Worm (Caenorhabditis elegans) whole organism, midembryonic: ENCODE data around the gene F28F9.3.

Source experiments
- T22C8.4 ChIP-seq: fragments of 200-800 bp; sonication (Bioruptor generic); IDR thresholded peaks from 2 replicates; pipeline ENCODE4 v1.3.6; 2022; ENCODE audit warnings: missing genetic modification characterization, missing compliant biosample characterization
- cog-1 ChIP-seq: sonication (generic microtip); optimal IDR thresholded peaks from 2 replicates; lab custom pipeline; 2016; ENCODE audit warnings: missing genetic modification characterization, missing compliant biosample characterization
- flt-1 ChIP-seq: fragments of 200-800 bp; sonication (Bioruptor generic); IDR thresholded peaks from 2 replicates; pipeline ENCODE4 v1.3.6; 2022; ENCODE audit warnings: missing genetic modification characterization, missing compliant biosample characterization
- klf-2 ChIP-seq: fragments of 200-800 bp; sonication (Bioruptor generic); conservative IDR thresholded peaks from 2 replicates; pipeline ENCODE4 v1.3.6; 2022; ENCODE audit warnings: missing genetic modification reagents, missing genetic modification characterization, missing compliant biosample characterization
- med-1 ChIP-seq: sonication (generic microtip); optimal IDR thresholded peaks from 2 replicates; lab custom pipeline; 2017; ENCODE audit warnings: missing genetic modification characterization, mild to moderate bottlenecking, missing compliant biosample characterization, antibody characterized with exemption, missing genetic modification reagents; ENCODE audit not compliant: insufficient read depth
- ref-1 ChIP-seq: fragments of 200-800 bp; sonication (Bioruptor generic); conservative IDR thresholded peaks from 2 replicates; pipeline ENCODE4 v1.3.6; 2022; ENCODE audit warnings: missing genetic modification reagents, missing genetic modification characterization, missing compliant biosample characterization
- tab-1 ChIP-seq: fragments of 200-800 bp; sonication (Bioruptor generic); IDR thresholded peaks from 2 replicates; pipeline ENCODE4 v1.3.6; 2022; ENCODE audit warnings: missing genetic modification characterization, missing compliant biosample characterization
- ztf-23 ChIP-seq: fragments of 200-800 bp; sonication (Bioruptor generic); IDR thresholded peaks from 2 replicates; pipeline ENCODE4 v1.3.6; 2022; ENCODE audit warnings: missing genetic modification reagents, missing genetic modification characterization, missing compliant biosample characterization
- ztf-29 ChIP-seq: fragments of 200-800 bp; sonication (Bioruptor generic); IDR thresholded peaks from 2 replicates; pipeline ENCODE4 v1.3.6; 2022; ENCODE audit warnings: missing genetic modification reagents, missing genetic modification characterization, missing compliant biosample characterization

Gene F28F9.3

ce11 chrIV:3878283-3878938 lies 51.7 kb downstream of the F28F9.3 start, which contains the start of gene F37C4.6:
Gene F37C4.6 (minus strand): TSS chrIV:3878333.
- no peak for TF ChIP-seq med-1 (GFP tag; lab: Kevin White, UChicago)
- TF ChIP-seq flt-1 (GFP tag; lab: Robert Waterston, UW) = no peak
- no peak for TF ChIP-seq T22C8.4 (GFP tag; lab: Robert Waterston, UW)
- no peak for TF ChIP-seq ztf-29 (GFP tag; lab: Robert Waterston, UW)
- TF ChIP-seq klf-2 = no peak
- no peak for TF ChIP-seq cog-1 (tag; lab: Kevin White, UChicago)
- no peak for TF ChIP-seq ztf-23 (GFP tag; lab: Robert Waterston, UW)
- TF ChIP-seq tab-1 (GFP tag; lab: Robert Waterston, UW) = no peak
- TF ChIP-seq ref-1 (GFP tag; lab: Robert Waterston, UW) = no peak

- TF ChIP-seq T22C8.4 (GFP tag; lab: Robert Waterston, UW) (no peak), klf-2 (no peak), flt-1 (GFP tag; lab: Robert Waterston, UW) (no peak), tab-1 (GFP tag; lab: Robert Waterston, UW) (no peak), ztf-29 (GFP tag; lab: Robert Waterston, UW) (no peak), cog-1 (tag; lab: Kevin White, UChicago) (no peak), ztf-23 (GFP tag; lab: Robert Waterston, UW) (no peak), med-1 (GFP tag; lab: Kevin White, UChicago) (no peak)
Observed at ce11 chrIV:3881119-3881518, 54.4 kb downstream of the F28F9.3 start, which contains the start of the genes F37C4.8 and oac-23. Gene F37C4.8 (minus strand): TSS chrIV:3881219. Gene oac-23 (plus strand): TSS chrIV:3881441.

- no peak for TF ChIP-seq klf-2
- TF ChIP-seq cog-1 (tag; lab: Kevin White, UChicago) = no peak
- TF ChIP-seq ref-1 (GFP tag; lab: Robert Waterston, UW) = no peak
- TF ChIP-seq ztf-29 (GFP tag; lab: Robert Waterston, UW) = no peak
- no peak for TF ChIP-seq med-1 (GFP tag; lab: Kevin White, UChicago)
- TF ChIP-seq flt-1 (GFP tag; lab: Robert Waterston, UW) = no peak
- TF ChIP-seq ztf-23 (GFP tag; lab: Robert Waterston, UW) = no peak
Observed at ce11 chrIV:3885369-3885768, 58.7 kb downstream of the F28F9.3 start, which contains the start of gene oac-22. Gene oac-22 (plus strand): TSS chrIV:3885669.
